Worm (Caenorhabditis elegans): ENCODE data around the gene dhs-18.

Gene dhs-18

DNA sequence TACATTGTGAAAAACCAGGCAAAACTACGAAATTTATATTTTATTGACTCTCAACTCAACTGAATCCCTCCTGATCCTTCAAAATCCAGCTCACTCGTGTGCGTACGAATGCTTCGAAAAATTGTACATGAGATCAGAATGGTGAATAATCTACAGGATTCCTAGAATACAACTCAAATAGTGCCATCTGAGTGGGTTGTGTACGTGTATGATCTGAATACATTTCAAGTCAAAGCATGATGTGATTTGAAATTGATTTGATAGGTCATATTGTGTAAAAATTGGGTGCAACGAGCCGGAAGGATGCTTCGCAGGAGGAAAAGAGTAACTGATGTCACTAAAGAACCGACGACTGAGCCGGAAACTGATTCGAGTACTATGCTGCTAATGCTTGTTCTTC, 35.9 kb downstream of the dhs-18 start:
- TF ChIP-seq vab-7 (GFP tag; IDR thresholded peaks at IDR 0.05) (no peak), nhr-76 (tag; optimal IDR thresholded peaks at IDR 0.05) (no peak), saeg-2 (GFP tag; IDR thresholded peaks at IDR 0.05) (no peak), ama-1 (optimal IDR thresholded peaks at IDR 0.05) (no peak), snpc-1.2 (GFP tag; IDR thresholded peaks at IDR 0.05) (no peak), nhr-77 (tag; optimal IDR thresholded peaks at IDR 0.05) (no peak), pqm-1 (tag; optimal IDR thresholded peaks at IDR 0.05) (no peak), zfp-2 (tag; optimal IDR thresholded peaks at IDR 0.05) (no peak), ZK337.2 (GFP tag; IDR thresholded peaks at IDR 0.05) (no peak), nhr-102 (tag; optimal IDR thresholded peaks at IDR 0.05) (no peak), Y105C5A.15 (GFP tag; IDR thresholded peaks at IDR 0.05) (no peak), zag-1 (tag; optimal IDR thresholded peaks at IDR 0.05) (no peak), duxl-1 (tag; optimal IDR thresholded peaks at IDR 0.05; ENCODE audit: poor library complexity) (no peak), madf-5 (GFP tag; IDR thresholded peaks at IDR 0.05) (no peak), lin-38 (GFP tag; IDR thresholded peaks at IDR 0.05) (no peak), aha-1 (tag) (no peak), set-16 (GFP tag; IDR thresholded peaks at IDR 0.05) (no peak), mes-2 (tag; optimal IDR thresholded peaks at IDR 0.05; ENCODE audit: poor library complexity, severe bottlenecking) (no peak), F26F4.8 (GFP tag; conservative IDR thresholded peaks at IDR 0.05) (no peak)

DNA sequence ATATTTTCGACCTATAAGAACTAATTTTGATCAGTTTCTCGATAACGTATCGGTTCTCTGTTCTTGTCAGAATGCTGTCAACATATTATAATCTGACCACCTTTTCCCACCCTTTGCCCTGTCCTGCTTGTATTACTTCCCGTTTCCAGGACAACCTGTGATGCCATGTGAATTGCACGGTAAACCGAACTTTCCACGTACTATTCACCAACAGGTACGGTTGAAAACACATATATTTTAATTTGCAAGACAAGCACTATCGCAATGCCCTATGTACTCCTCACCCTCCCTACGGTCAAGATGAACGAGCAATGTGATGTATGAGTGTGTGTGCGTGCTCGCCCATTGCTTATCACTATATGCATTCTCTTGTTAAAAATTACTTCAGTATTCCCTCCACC, 37.5 kb downstream of the dhs-18 start:
- TF ChIP-seq T20F7.1 (GFP tag; optimal IDR thresholded peaks at IDR 0.05) (peak; percentile 45), mdl-1 (tag; optimal IDR thresholded peaks at IDR 0.05) (no peak), tra-1 (GFP tag; IDR thresholded peaks at IDR 0.05) (peak; percentile 78), fos-1 (tag; optimal IDR thresholded peaks at IDR 0.05) (no peak), aha-1 (tag) (peak; percentile 58), daf-16 (GFP tag; optimal IDR thresholded peaks at IDR 0.05) (no peak), daf-16 (tag; optimal IDR thresholded peaks at IDR 0.05) (peak; percentile 86), ZK337.2 (GFP tag; IDR thresholded peaks at IDR 0.05) (no peak), mxl-2 (GFP tag; conservative IDR thresholded peaks at IDR 0.05) (0 out of 2 replicates have a peak, but pooled peaks have one; percentile 38), ztf-7 (tag; optimal IDR thresholded peaks at IDR 0.05) (no peak), hlh-11 (tag; optimal IDR thresholded peaks at IDR 0.05) (peak; percentile 86), nhr-48 (tag; optimal IDR thresholded peaks at IDR 0.05) (peak; percentile 77), php-3 (GFP tag; IDR thresholded peaks at IDR 0.05) (peak; percentile 45; the same call in 1 of the 2 replicates), dmd-6 (GFP tag; IDR thresholded peaks at IDR 0.05) (peak; percentile 96), unc-62 (GFP tag; optimal IDR thresholded peaks at IDR 0.05 in 1 of 2) (peak in 1 of 2 experiments; percentile 5), unc-62 (tag; optimal IDR thresholded peaks at IDR 0.05) (no peak), attf-4 (tag; optimal IDR thresholded peaks at IDR 0.05) (no peak), nhr-41 (GFP tag; IDR thresholded peaks at IDR 0.05) (peak; percentile 69; the same call in 1 of the 2 replicates), nhr-28 (tag; optimal IDR thresholded peaks at IDR 0.05) (peak; percentile 64), dve-1 (tag; optimal IDR thresholded peaks at IDR 0.05; ENCODE audit: insufficient read depth) (peak; percentile 38), pqm-1 (tag; optimal IDR thresholded peaks at IDR 0.05) (peak; percentile 49), lim-7 (GFP tag; IDR thresholded peaks at IDR 0.05) (no peak), lin-38 (GFP tag; IDR thresholded peaks at IDR 0.05) (no peak), nhr-77 (tag; optimal IDR thresholded peaks at IDR 0.05) (peak; percentile 15), ceh-20 (GFP tag; IDR thresholded peaks at IDR 0.05) (peak; percentile 22; the same call in 1 of the 2 replicates), nhr-102 (tag; optimal IDR thresholded peaks at IDR 0.05) (peak; percentile 57)

ce11 chrV:11007651-11008050, 39.0 kb downstream of the dhs-18 start:
- TF ChIP-seq lin-13 (GFP tag; optimal IDR thresholded peaks at IDR 0.05) (no peak), F10B5.3 (tag; optimal IDR thresholded peaks at IDR 0.05) (no peak), dve-1 (tag; optimal IDR thresholded peaks at IDR 0.05; ENCODE audit: insufficient read depth) (peak; percentile 38), unc-39 (tag; optimal IDR thresholded peaks at IDR 0.05) (no peak), daf-16 (GFP tag; optimal IDR thresholded peaks at IDR 0.05) (no peak), daf-16 (tag; optimal IDR thresholded peaks at IDR 0.05) (peak; percentile 63), ceh-20 (GFP tag; IDR thresholded peaks at IDR 0.05) (no peak), pqm-1 (tag; optimal IDR thresholded peaks at IDR 0.05) (peak; percentile 27), egl-43 (GFP tag; IDR thresholded peaks at IDR 0.05) (no peak), vab-7 (GFP tag; IDR thresholded peaks at IDR 0.05) (no peak), egl-27 (tag; optimal IDR thresholded peaks at IDR 0.05) (no peak), aha-1 (tag) (no peak), zip-11 (GFP tag; IDR thresholded peaks at IDR 0.05) (no peak), nhr-28 (tag; optimal IDR thresholded peaks at IDR 0.05) (peak; percentile 63), lin-1 (GFP tag; IDR thresholded peaks at IDR 0.05) (0 out of 2 replicates have a peak, but pooled peaks have one; percentile 26), hlh-30 (tag; optimal IDR thresholded peaks at IDR 0.05; ENCODE audit: insufficient read depth) (no peak), duxl-1 (tag; optimal IDR thresholded peaks at IDR 0.05; ENCODE audit: poor library complexity) (no peak), ama-1 (optimal IDR thresholded peaks at IDR 0.05) (no peak), nhr-77 (tag; optimal IDR thresholded peaks at IDR 0.05) (peak; percentile 62), attf-4 (tag; optimal IDR thresholded peaks at IDR 0.05) (no peak), php-3 (GFP tag; IDR thresholded peaks at IDR 0.05) (0 out of 2 replicates have a peak, but pooled peaks have one; percentile 53), dmd-6 (GFP tag; IDR thresholded peaks at IDR 0.05) (peak; percentile 88)
